Worm (Caenorhabditis elegans): ENCODE results near the gene apc-10.

ce11 chrV:10468709-10469108 is 42.6 kb upstream of the apc-10 start:
- TF ChIP-seq ceh-82 (tag; optimal IDR thresholded peaks at IDR 0.05) (no peak), nhr-25 (tag; optimal IDR thresholded peaks at IDR 0.05) (no peak), zag-1 (tag; optimal IDR thresholded peaks at IDR 0.05) (no peak), ztf-11 (tag; optimal IDR thresholded peaks at IDR 0.05) (no peak)
